Fruit fly (Drosophila melanogaster) whole organism, prepupa: ENCODE measurements around the gene Ipk2.

Experiments
- CG10631 ChIP-seq: fragments of 200-800 bp; sonication (Bioruptor generic); optimal IDR thresholded peaks from 2 replicates; lab custom pipeline; 2016; ENCODE audit warnings: missing biosample characterization, missing genetic modification characterization
- CG10669 ChIP-seq: fragments of 200-800 bp; sonication (Bioruptor generic); optimal IDR thresholded peaks from 3 replicates; lab custom pipeline; 2018; ENCODE audit warnings: missing biosample characterization, mild to moderate bottlenecking, missing genetic modification characterization, moderate library complexity
- CG11294 ChIP-seq: fragments of 200-800 bp; sonication (Bioruptor generic); IDR thresholded peaks from 2 replicates; pipeline ENCODE4 v1.3.6; 2022; ENCODE audit warnings: missing biosample characterization, missing genetic modification characterization
- CG11762 ChIP-seq: fragments of 200-800 bp; sonication (Bioruptor generic); optimal IDR thresholded peaks from 3 replicates; lab custom pipeline; 2016; ENCODE audit warnings: missing biosample characterization, missing genetic modification characterization; ENCODE audit not compliant: insufficient read depth
- CG11902 ChIP-seq: fragments of 200-800 bp; sonication (Bioruptor generic); optimal IDR thresholded peaks from 3 replicates; lab custom pipeline; 2016; ENCODE audit warnings: missing biosample characterization, missing genetic modification characterization
- CG15336 ChIP-seq: fragments of 200-800 bp; sonication (Bioruptor generic); IDR thresholded peaks from 2 replicates; pipeline ENCODE4 v1.3.6; 2022; ENCODE audit warnings: missing biosample characterization, missing genetic modification characterization
- CG1621 ChIP-seq: fragments of 200-800 bp; sonication (Bioruptor generic); optimal IDR thresholded peaks from 3 replicates; lab custom pipeline; 2018; ENCODE audit warnings: missing biosample characterization, mild to moderate bottlenecking, missing genetic modification characterization
- CG16779 ChIP-seq: fragments of 200-800 bp; sonication (Bioruptor generic); optimal IDR thresholded peaks from 3 replicates; lab custom pipeline; 2017; ENCODE audit warnings: missing biosample characterization, mild to moderate bottlenecking, missing genetic modification characterization
- CG3032 ChIP-seq: fragments of 200-800 bp; optimal IDR thresholded peaks from 2 replicates; lab custom pipeline; 2019; ENCODE audit warnings: missing biosample characterization, mild to moderate bottlenecking, missing genetic modification characterization, moderate library complexity
- CG31627 ChIP-seq: fragments of 200-800 bp; sonication (Bioruptor generic); optimal IDR thresholded peaks from 3 replicates; lab custom pipeline; 2016; ENCODE audit warnings: missing biosample characterization, missing genetic modification characterization
- CG32006 ChIP-seq: fragments of 200-800 bp; sonication (Bioruptor generic); optimal IDR thresholded peaks from 3 replicates; lab custom pipeline; 2017; ENCODE audit warnings: missing biosample characterization, mild to moderate bottlenecking, missing genetic modification characterization
- CG34406 ChIP-seq: fragments of 200-800 bp; sonication (Bioruptor generic); optimal IDR thresholded peaks from 3 replicates; lab custom pipeline; 2016; ENCODE audit warnings: missing biosample characterization, missing genetic modification characterization
- CG3919 ChIP-seq: fragments of 200-800 bp; sonication (Bioruptor generic); optimal IDR thresholded peaks from 3 replicates; lab custom pipeline; 2016; ENCODE audit warnings: missing biosample characterization, missing genetic modification characterization
- CG4318 ChIP-seq: fragments of 200-800 bp; sonication (Bioruptor generic); optimal IDR thresholded peaks from 3 replicates; lab custom pipeline; 2017; ENCODE audit warnings: missing biosample characterization, mild to moderate bottlenecking, missing genetic modification characterization
- CG6163 ChIP-seq: fragments of 200-800 bp; sonication (Bioruptor generic); IDR thresholded peaks from 3 replicates; pipeline ENCODE4 v1.3.6; 2022; ENCODE audit warnings: missing biosample characterization, missing genetic modification characterization
- CG6276 ChIP-seq: fragments of 200-800 bp; sonication (Bioruptor generic); optimal IDR thresholded peaks from 2 replicates; lab custom pipeline; 2017; ENCODE audit warnings: missing biosample characterization, mild to moderate bottlenecking, missing genetic modification characterization
- CG6792 ChIP-seq: fragments of 200-800 bp; sonication (Bioruptor generic); optimal IDR thresholded peaks from 3 replicates; lab custom pipeline; 2016; ENCODE audit warnings: missing biosample characterization, missing genetic modification characterization
- CG6854 ChIP-seq: fragments of 200-800 bp; sonication (Bioruptor generic); optimal IDR thresholded peaks from 2 replicates; lab custom pipeline; 2017; ENCODE audit warnings: missing biosample characterization, mild to moderate bottlenecking, missing genetic modification characterization
- CG7368 ChIP-seq: fragments of 200-800 bp; sonication (Bioruptor generic); optimal IDR thresholded peaks from 3 replicates; lab custom pipeline; 2016; ENCODE audit warnings: missing biosample characterization, missing genetic modification characterization
- CG8119 ChIP-seq: fragments of 200-800 bp; sonication (Bioruptor generic); IDR thresholded peaks from 3 replicates; pipeline ENCODE4 v1.3.6; 2022; ENCODE audit warnings: missing biosample characterization, missing genetic modification characterization
- CG8319 ChIP-seq: fragments of 200-800 bp; sonication (Bioruptor generic); optimal IDR thresholded peaks from 3 replicates; lab custom pipeline; 2016; ENCODE audit warnings: missing biosample characterization, missing genetic modification characterization
- CG8632 ChIP-seq: fragments of 200-800 bp; sonication (Bioruptor generic); optimal IDR thresholded peaks from 3 replicates; lab custom pipeline; 2016; ENCODE audit warnings: missing biosample characterization, missing genetic modification characterization
- CG9139 ChIP-seq: fragments of 200-800 bp; sonication (Bioruptor generic); optimal IDR thresholded peaks from 3 replicates; lab custom pipeline; 2017; ENCODE audit warnings: missing biosample characterization, mild to moderate bottlenecking, missing genetic modification characterization
- Eip93F ChIP-seq: fragments of 200-800 bp; sonication (Bioruptor generic); optimal IDR thresholded peaks from 2 replicates; lab custom pipeline; 2016; ENCODE audit warnings: missing biosample characterization, mild to moderate bottlenecking, missing genetic modification characterization
- Ets21C ChIP-seq: fragments of 200-800 bp; sonication (Bioruptor generic); optimal IDR thresholded peaks from 3 replicates; lab custom pipeline; 2016; ENCODE audit warnings: missing biosample characterization, missing genetic modification characterization
- Ets96B ChIP-seq: fragments of 200-800 bp; optimal IDR thresholded peaks from 2 replicates; lab custom pipeline; 2019; ENCODE audit warnings: missing biosample characterization, mild to moderate bottlenecking, missing genetic modification characterization, moderate library complexity
- Gug ChIP-seq: fragments of 200-800 bp; sonication (Bioruptor generic); IDR thresholded peaks from 2 replicates; pipeline ENCODE4 v1.3.6; 2022; ENCODE audit warnings: missing biosample characterization, missing genetic modification characterization
- Hr38 ChIP-seq: sonication (Bioruptor generic); optimal IDR thresholded peaks from 2 replicates; lab custom pipeline; 2016; ENCODE audit warnings: missing biosample characterization, missing genetic modification characterization
- Met ChIP-seq: fragments of 200-800 bp; sonication (Bioruptor generic); optimal IDR thresholded peaks from 3 replicates; lab custom pipeline; 2016; ENCODE audit warnings: missing biosample characterization, missing genetic modification characterization
- OdsH ChIP-seq: fragments of 200-800 bp; sonication (Bioruptor generic); optimal IDR thresholded peaks from 3 replicates; lab custom pipeline; 2016; ENCODE audit warnings: missing biosample characterization, missing genetic modification characterization
- Smox ChIP-seq: fragments of 200-800 bp; sonication (Bioruptor generic); optimal IDR thresholded peaks from 3 replicates; lab custom pipeline; 2016; ENCODE audit warnings: missing biosample characterization, missing genetic modification characterization
- Sox102F ChIP-seq: fragments of 200-800 bp; sonication (Bioruptor generic); optimal IDR thresholded peaks from 2 replicates; lab custom pipeline; 2016; ENCODE audit warnings: missing biosample characterization, mild to moderate bottlenecking, missing genetic modification characterization
- Sox14 ChIP-seq: fragments of 200-800 bp; sonication (Bioruptor generic); optimal IDR thresholded peaks from 3 replicates; lab custom pipeline; 2016; ENCODE audit warnings: missing biosample characterization, missing genetic modification characterization
- Sox15 ChIP-seq: fragments of 200-800 bp; sonication (Bioruptor generic); optimal IDR thresholded peaks from 3 replicates; lab custom pipeline; 2016; ENCODE audit warnings: missing biosample characterization, missing genetic modification characterization
- achi ChIP-seq: fragments of 200-800 bp; sonication (Bioruptor generic); optimal IDR thresholded peaks from 3 replicates; lab custom pipeline; 2016; ENCODE audit warnings: missing biosample characterization, missing genetic modification characterization
- dsx ChIP-seq: fragments of 200-800 bp; optimal IDR thresholded peaks from 3 replicates; lab custom pipeline; 2019; ENCODE audit warnings: missing biosample characterization, mild to moderate bottlenecking, missing genetic modification characterization, moderate library complexity; ENCODE audit not compliant: poor library complexity, severe bottlenecking
- eg ChIP-seq: fragments of 200-800 bp; sonication (Bioruptor generic); IDR thresholded peaks from 3 replicates; pipeline ENCODE4 v1.3.6; 2022; ENCODE audit warnings: missing biosample characterization, missing genetic modification characterization
- esn ChIP-seq: fragments of 200-800 bp; sonication (Bioruptor generic); optimal IDR thresholded peaks from 2 replicates; lab custom pipeline; 2016; ENCODE audit warnings: missing biosample characterization, mild to moderate bottlenecking, missing genetic modification characterization, moderate library complexity
- fd59A ChIP-seq: fragments of 200-800 bp; sonication (Bioruptor generic); optimal IDR thresholded peaks from 2 replicates; lab custom pipeline; 2017; ENCODE audit warnings: missing biosample characterization, mild to moderate bottlenecking, missing genetic modification characterization, missing genetic modification reagents
- fd85E ChIP-seq: fragments of 200-800 bp; sonication (Bioruptor generic); optimal IDR thresholded peaks from 3 replicates; lab custom pipeline; 2016; ENCODE audit warnings: missing biosample characterization, missing genetic modification characterization
- fkh ChIP-seq: fragments of 200-800 bp; sonication (Bioruptor generic); optimal IDR thresholded peaks from 3 replicates; lab custom pipeline; 2017; ENCODE audit warnings: missing biosample characterization, mild to moderate bottlenecking, missing genetic modification characterization, moderate library complexity
- lz ChIP-seq: fragments of 200-800 bp; sonication (Bioruptor generic); optimal IDR thresholded peaks from 3 replicates; lab custom pipeline; 2016; ENCODE audit warnings: missing biosample characterization, missing genetic modification characterization
- net ChIP-seq: fragments of 200-800 bp; sonication (Bioruptor generic); optimal IDR thresholded peaks from 3 replicates; lab custom pipeline; 2016; ENCODE audit warnings: missing biosample characterization, missing genetic modification characterization
- salr ChIP-seq, 2 experiments: fragments of 200-800 bp; sonication (Bioruptor generic); optimal IDR thresholded peaks; 3 replicates each; lab custom pipeline; 2016 to 2018; ENCODE audit warnings: missing biosample characterization in 2 of 2, missing genetic modification characterization in 2 of 2, mild to moderate bottlenecking in 1 of 2
- spab ChIP-seq: fragments of 200-800 bp; sonication (Bioruptor generic); optimal IDR thresholded peaks from 2 replicates; lab custom pipeline; 2017; ENCODE audit warnings: missing biosample characterization, mild to moderate bottlenecking, missing genetic modification characterization, missing genetic modification reagents
- ss ChIP-seq, 2 experiments: fragments of 200-800 bp; sonication (Bioruptor generic); optimal IDR thresholded peaks; 2 replicates in 1 of 2; 3 replicates in 1 of 2; lab custom pipeline; 2017 to 2018; ENCODE audit warnings: mild to moderate bottlenecking in 2 of 2, missing biosample characterization in 2 of 2, missing genetic modification characterization in 2 of 2, moderate library complexity in 1 of 2
- topi ChIP-seq: fragments of 200-800 bp; sonication (Bioruptor generic); optimal IDR thresholded peaks from 3 replicates; lab custom pipeline; 2016; ENCODE audit warnings: missing biosample characterization, missing genetic modification characterization

The Ipk2 gene

dm6 chr2L:606952-607351, 32.9 kb upstream of the Ipk2 start (continued):
- TF ChIP-seq CG8119 (GFP tag; lab: Robert Waterston, UW): no peak
- no peak for TF ChIP-seq Hr38 (GFP tag; lab: Kevin White, UChicago)
- TF ChIP-seq Met (GFP tag; lab: Kevin White, UChicago): peak; percentile 15
- no peak for TF ChIP-seq Sox15 (GFP tag; lab: Kevin White, UChicago)
- TF ChIP-seq topi (GFP tag; lab: Kevin White, UChicago): peak; percentile 42
- peak; percentile 10 for TF ChIP-seq Sox102F (GFP tag; lab: Kevin White, UChicago)
- no peak for TF ChIP-seq CG6276 (GFP tag; lab: Kevin White, UChicago)
- TF ChIP-seq CG3032 (tag; lab: Kevin White, UChicago): peak; percentile 27
- TF ChIP-seq fkh (GFP tag; lab: Kevin White, UChicago): no peak
- TF ChIP-seq Sox14 (GFP tag; lab: Kevin White, UChicago): peak; percentile 31
- TF ChIP-seq achi (GFP tag; lab: Kevin White, UChicago): peak; percentile 50
- TF ChIP-seq dsx (GFP tag; lab: Kevin White, UChicago): peak; percentile 54
- TF ChIP-seq CG8319 (GFP tag; lab: Kevin White, UChicago): no peak

- peak; percentile 75 for TF ChIP-seq CG4318 (GFP tag; lab: Kevin White, UChicago)
- peak; percentile 80 for TF ChIP-seq Met (GFP tag; lab: Kevin White, UChicago)
- peak; percentile 82 for TF ChIP-seq Sox102F (GFP tag; lab: Kevin White, UChicago)
- TF ChIP-seq Gug (GFP tag; lab: Robert Waterston, UW): peak; percentile 78
- peak; percentile 92 for TF ChIP-seq CG6163 (GFP tag; lab: Robert Waterston, UW)
- no peak for TF ChIP-seq Eip93F (GFP tag; lab: Kevin White, UChicago)
- no peak for TF ChIP-seq fkh (GFP tag; lab: Kevin White, UChicago)
- TF ChIP-seq CG6276 (GFP tag; lab: Kevin White, UChicago): peak; percentile 86
- peak; percentile 67 for TF ChIP-seq lz (GFP tag; lab: Kevin White, UChicago)
- TF ChIP-seq CG10631: peak; percentile 71
- TF ChIP-seq net (GFP tag; lab: Kevin White, UChicago): peak; percentile 75
- TF ChIP-seq CG11294 (GFP tag; lab: Robert Waterston, UW): peak; percentile 79
- TF ChIP-seq OdsH (GFP tag; lab: Kevin White, UChicago): peak; percentile 83
- TF ChIP-seq fd59A (GFP tag; lab: Kevin White, UChicago): peak; percentile 59
- peak; percentile 69 for TF ChIP-seq CG6792 (GFP tag; lab: Kevin White, UChicago)
- peak; percentile 69 for TF ChIP-seq Smox (GFP tag; lab: Kevin White, UChicago)
- TF ChIP-seq achi (GFP tag; lab: Kevin White, UChicago): peak; percentile 65
- peak; percentile 94 for TF ChIP-seq CG15336 (GFP tag; lab: Robert Waterston, UW)
- peak; percentile 21 for TF ChIP-seq CG16779 (tag; lab: Kevin White, UChicago)
- TF ChIP-seq esn: peak; percentile 85
- TF ChIP-seq fd85E (GFP tag; lab: Kevin White, UChicago): no peak
- peak; percentile 35 for TF ChIP-seq dsx (GFP tag; lab: Kevin White, UChicago)
- TF ChIP-seq CG11902 (GFP tag; lab: Kevin White, UChicago): no peak
- TF ChIP-seq ss (GFP tag; optimal IDR thresholded peaks at IDR 0.05; lab: Kevin White, UChicago): peak in 1 of 2 experiments; percentile 18
- no peak for TF ChIP-seq CG6854 (GFP tag; lab: Kevin White, UChicago)
- peak; percentile 5 for TF ChIP-seq Sox15 (GFP tag; lab: Kevin White, UChicago)
- TF ChIP-seq CG32006 (GFP tag; lab: Kevin White, UChicago): peak; percentile 92
- peak; percentile 50 for TF ChIP-seq CG34406 (GFP tag; lab: Kevin White, UChicago)
- peak; percentile 57 for TF ChIP-seq spab
- TF ChIP-seq CG8119 (GFP tag; lab: Robert Waterston, UW): peak; percentile 92
- peak; percentile 44 for TF ChIP-seq CG8632 (GFP tag; lab: Kevin White, UChicago)
- no peak for TF ChIP-seq Hr38 (GFP tag; lab: Kevin White, UChicago)
- TF ChIP-seq salr (GFP tag; optimal IDR thresholded peaks at IDR 0.05; lab: Kevin White, UChicago): peak; percentile 10 to 73
- TF ChIP-seq CG11762 (GFP tag; lab: Kevin White, UChicago): peak; percentile 55
- peak; percentile 35 for TF ChIP-seq CG1621 (tag; lab: Kevin White, UChicago)
- peak; percentile 74 for TF ChIP-seq CG31627 (GFP tag; lab: Kevin White, UChicago)
- peak; percentile 67 for TF ChIP-seq topi (GFP tag; lab: Kevin White, UChicago)
- peak; percentile 73 for TF ChIP-seq CG10669 (GFP tag; lab: Kevin White, UChicago)
- TF ChIP-seq Ets21C (GFP tag; lab: Kevin White, UChicago): peak; percentile 64
- TF ChIP-seq CG7368 (GFP tag; lab: Kevin White, UChicago): peak; percentile 68
- TF ChIP-seq eg (GFP tag; lab: Robert Waterston, UW): peak; percentile 94
- no peak for TF ChIP-seq CG9139
- TF ChIP-seq CG3032 (tag; lab: Kevin White, UChicago): peak; percentile 71
- peak; percentile 39 for TF ChIP-seq Ets96B (tag; lab: Kevin White, UChicago)
- peak; percentile 69 for TF ChIP-seq CG3919 (GFP tag; lab: Kevin White, UChicago)
These were observed 32.1 kb upstream of the Ipk2 start for dm6 chr2L:606165-606564.
